Worm (Caenorhabditis elegans) whole organism, L1 larva: ENCODE data around the gene srg-50.

Source experiments
- ceh-82 ChIP-seq, 3 experiments: fragments of 150-350 bp in 1 of 3; sonication (generic microtip) in 2 of 3; optimal IDR thresholded peaks; 2 replicates each; lab custom pipeline; 2014 to 2017; ENCODE audit warnings: missing biosample characterization in 3 of 3, missing genetic modification characterization in 3 of 3
- dsc-1 ChIP-seq: sonication (generic microtip); optimal IDR thresholded peaks from 2 replicates; lab custom pipeline; 2016; ENCODE audit warnings: mild to moderate bottlenecking, missing genetic modification characterization, missing compliant biosample characterization
- efl-1 ChIP-seq, 4 experiments: fragments of 150-350 bp; optimal IDR thresholded peaks in 3 of 4; peaks in 1 of 4; 1 replicate in 1 of 4; 2 replicates in 3 of 4; lab custom pipeline; 2014; ENCODE audit warnings: missing biosample characterization in 2 of 4, missing genetic modification characterization in 2 of 4, missing genetic modification reagents in 2 of 4
- efl-3 ChIP-seq: fragments of 200-800 bp; sonication (Bioruptor generic); optimal IDR thresholded peaks from 2 replicates; lab custom pipeline; 2018; ENCODE audit warnings: mild to moderate bottlenecking, missing genetic modification characterization, missing compliant biosample characterization
- elt-2 ChIP-seq: sonication (generic microtip); optimal IDR thresholded peaks from 2 replicates; lab custom pipeline; 2016; ENCODE audit warnings: missing genetic modification characterization, mild to moderate bottlenecking, inconsistent platforms, missing compliant biosample characterization, missing genetic modification reagents
- hlh-17 ChIP-seq: fragments of 200-800 bp; sonication (Bioruptor generic); optimal IDR thresholded peaks from 2 replicates; lab custom pipeline; 2018; ENCODE audit warnings: missing genetic modification characterization, mild to moderate bottlenecking, missing compliant biosample characterization, moderate library complexity, borderline replicate concordance
- hpl-2 ChIP-seq: fragments of 150-350 bp; optimal IDR thresholded peaks from 2 replicates; lab custom pipeline; 2014; ENCODE audit warnings: missing biosample characterization, missing genetic modification reagents, missing genetic modification characterization
- jun-1 ChIP-seq: fragments of 150-350 bp; optimal IDR thresholded peaks from 2 replicates; lab custom pipeline; 2014; ENCODE audit warnings: missing biosample characterization, missing genetic modification reagents, missing genetic modification characterization
- lin-13 ChIP-seq: fragments of 150-350 bp; optimal IDR thresholded peaks from 2 replicates; lab custom pipeline; 2014; ENCODE audit warnings: missing biosample characterization, missing genetic modification reagents, missing genetic modification characterization
- lin-14 ChIP-seq: fragments of 200-800 bp; sonication (Bioruptor generic); optimal IDR thresholded peaks from 2 replicates; lab custom pipeline; 2018; ENCODE audit warnings: mild to moderate bottlenecking, missing genetic modification characterization, moderate library complexity, missing compliant biosample characterization
- lin-35 ChIP-seq, 2 experiments: fragments of 150-350 bp; optimal IDR thresholded peaks; 2 replicates each; lab custom pipeline; 2014; ENCODE audit warnings: missing biosample characterization in 2 of 2, missing genetic modification characterization in 2 of 2, missing genetic modification reagents in 2 of 2
- lin-39 ChIP-seq: fragments of 150-350 bp; optimal IDR thresholded peaks from 2 replicates; lab custom pipeline; 2014; ENCODE audit warnings: missing biosample characterization, missing genetic modification reagents, missing genetic modification characterization
- mdl-1 ChIP-seq, 2 experiments: fragments of 150-350 bp; optimal IDR thresholded peaks; 2 replicates each; lab custom pipeline; 2014 to 2017; ENCODE audit warnings: missing biosample characterization in 2 of 2, missing genetic modification characterization in 2 of 2, inconsistent platforms in 1 of 2
- mef-2 ChIP-seq: fragments of 150-350 bp; optimal IDR thresholded peaks from 2 replicates; lab custom pipeline; 2014; ENCODE audit warnings: missing biosample characterization, missing genetic modification characterization
- nhr-12 ChIP-seq: sonication (generic microtip); optimal IDR thresholded peaks from 2 replicates; lab custom pipeline; 2017; ENCODE audit warnings: missing biosample characterization, missing genetic modification characterization
- nhr-19 ChIP-seq: fragments of 200-800 bp; sonication (Bioruptor generic); conservative IDR thresholded peaks from 2 replicates; pipeline ENCODE4 v1.3.6; 2022; ENCODE audit warnings: missing genetic modification characterization, missing compliant biosample characterization
- nhr-28 ChIP-seq: fragments of 150-350 bp; optimal IDR thresholded peaks from 2 replicates; lab custom pipeline; 2014; ENCODE audit warnings: missing biosample characterization, missing genetic modification characterization
- nhr-47 ChIP-seq: sonication (generic microtip); optimal IDR thresholded peaks from 2 replicates; lab custom pipeline; 2016; ENCODE audit warnings: mild to moderate bottlenecking, missing genetic modification characterization, moderate library complexity, missing compliant biosample characterization
- nhr-71 ChIP-seq: sonication (generic microtip); optimal IDR thresholded peaks from 2 replicates; lab custom pipeline; 2016; ENCODE audit warnings: mild to moderate bottlenecking, missing genetic modification characterization, moderate library complexity, missing compliant biosample characterization
- nhr-84 ChIP-seq: sonication (generic microtip); optimal IDR thresholded peaks from 2 replicates; lab custom pipeline; 2017; ENCODE audit warnings: missing biosample characterization, missing genetic modification characterization
- nhr-85 ChIP-seq: sonication (generic microtip); peaks from one replicate; lab custom pipeline; 2016; ENCODE audit warnings: missing genetic modification characterization, inconsistent platforms, missing compliant biosample characterization
- zag-1 ChIP-seq: fragments of 150-350 bp; optimal IDR thresholded peaks from 2 replicates; lab custom pipeline; 2014; ENCODE audit warnings: missing biosample characterization, missing genetic modification characterization

srg-50 gene

DNA sequence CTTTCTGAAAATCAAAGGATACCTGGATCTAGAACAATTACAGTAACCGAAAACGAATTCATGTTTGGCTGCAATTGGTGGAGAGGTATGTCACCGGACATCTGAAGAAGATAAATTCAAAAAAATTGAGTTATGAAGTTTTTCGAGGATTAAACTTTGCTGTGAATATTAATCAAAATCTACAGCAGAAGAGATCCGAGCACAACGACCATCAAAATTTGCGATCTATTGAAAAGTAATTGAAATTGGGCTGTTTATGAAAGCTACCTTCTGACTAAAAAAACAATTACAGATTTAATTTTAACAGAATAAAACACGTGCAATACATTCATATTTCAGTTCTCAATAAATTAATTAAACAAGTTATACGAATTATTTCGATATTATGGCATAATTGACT lies 42.5 kb downstream of the srg-50 start, which contains the start of gene C06G3.8:
Gene C06G3.8, minus strand, starts transcription at position 101 of the 400 bp plus-strand sequence.
- no peak for TF ChIP-seq lin-13
- TF ChIP-seq lin-39 (tag; lab: Kevin White, UChicago): no peak
- TF ChIP-seq nhr-19 (GFP tag; lab: Robert Waterston, UW): no peak
- TF ChIP-seq mdl-1 (tag; optimal IDR thresholded peaks at IDR 0.05; lab: Kevin White, UChicago): no peak
- TF ChIP-seq nhr-12 (tag; lab: Kevin White, UChicago): no peak
- TF ChIP-seq mef-2 (tag; lab: Kevin White, UChicago): no peak
- TF ChIP-seq zag-1 (tag; lab: Kevin White, UChicago): no peak
- TF ChIP-seq nhr-84 (tag; lab: Kevin White, UChicago): no peak
- TF ChIP-seq nhr-71 (tag; lab: Kevin White, UChicago): no peak
- no peak for TF ChIP-seq hlh-17 (GFP tag; lab: Kevin White, UChicago)

- TF ChIP-seq nhr-85 (no peak), efl-1 (optimal IDR thresholded peaks at IDR 0.05; lab: Kevin White, UChicago) (peak in 1 of 2 experiments; percentile 22), efl-1 (GFP tag; optimal IDR thresholded peaks at IDR 0.05 in 1 of 2; lab: Kevin White, UChicago) (peak in 1 of 2 experiments; percentile 79)
These were observed 43.9 kb downstream of the srg-50 start for ce11 chrIV:7031019-7031418.

DNA sequence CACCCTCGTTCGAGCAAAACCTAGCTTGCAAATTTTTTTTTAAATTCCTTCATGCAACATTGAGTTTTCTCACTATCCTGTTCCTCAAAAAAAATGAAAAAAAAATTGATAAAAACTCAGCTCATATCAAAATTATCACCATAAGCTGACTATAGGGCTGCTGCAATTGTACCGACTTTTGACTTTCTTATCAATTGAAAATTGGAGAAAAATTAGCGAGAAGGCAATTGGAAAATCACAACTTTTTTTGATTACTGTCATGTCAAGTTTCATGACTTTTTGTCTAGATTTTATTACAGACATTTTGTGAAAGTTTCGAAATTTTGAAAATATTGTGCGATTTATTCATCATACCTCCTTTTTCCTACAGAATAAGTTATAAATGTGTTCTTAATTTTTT lies 49.1 kb downstream of the srg-50 start:
- TF ChIP-seq ceh-82 (tag; optimal IDR thresholded peaks at IDR 0.05; lab: Kevin White, UChicago): no peak
- no peak for TF ChIP-seq nhr-47 (tag; lab: Kevin White, UChicago)
- no peak for TF ChIP-seq efl-3
- no peak for TF ChIP-seq lin-14 (GFP tag; lab: Kevin White, UChicago)
- TF ChIP-seq elt-2 (tag; lab: Kevin White, UChicago): peak; percentile 77
- no peak for TF ChIP-seq efl-1 (optimal IDR thresholded peaks at IDR 0.05; lab: Kevin White, UChicago)
- peak in 1 of 2 experiments; percentile 71 for TF ChIP-seq efl-1 (GFP tag; optimal IDR thresholded peaks at IDR 0.05 in 1 of 2; lab: Kevin White, UChicago)
- TF ChIP-seq lin-35 (GFP tag; optimal IDR thresholded peaks at IDR 0.05; lab: Kevin White, UChicago): peak in 1 of 2 experiments; percentile 37

DNA sequence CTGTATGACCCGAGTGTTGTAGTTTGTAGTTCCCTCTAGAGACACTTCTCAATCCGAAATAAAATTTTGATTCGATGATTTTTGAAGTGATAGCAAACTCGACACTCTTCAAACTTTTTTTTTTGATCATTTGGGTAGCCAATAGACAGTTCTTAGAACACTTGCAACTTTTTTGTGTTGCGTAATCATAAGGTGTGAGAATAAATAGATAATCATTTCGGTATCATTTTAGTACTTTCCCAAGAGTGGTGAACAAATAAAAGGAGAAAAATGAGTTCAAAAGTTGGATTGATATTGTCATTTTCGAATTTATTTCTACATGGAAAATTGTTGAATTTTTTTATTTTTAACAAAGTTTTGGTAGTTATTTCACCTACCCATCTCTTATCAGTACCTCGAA lies 50.1 kb downstream of the srg-50 start:
- TF ChIP-seq hpl-2 (no peak), nhr-28 (tag; lab: Kevin White, UChicago) (no peak), jun-1 (no peak), zag-1 (tag; lab: Kevin White, UChicago) (no peak), nhr-12 (tag; lab: Kevin White, UChicago) (no peak), dsc-1 (tag; lab: Kevin White, UChicago) (no peak)
